Worm (Caenorhabditis elegans) whole organism, young adult: ENCODE results near the gene D1054.5.
A peak's percentile ranks its signal among the peaks of the same experiment; 100 is the strongest.

Experiments
- B0035.1 ChIP-seq: sonication (generic microtip); optimal IDR thresholded peaks from 2 replicates; lab custom pipeline; 2016; ENCODE audit warnings: missing genetic modification characterization, mild to moderate bottlenecking, missing compliant biosample characterization, missing genotype, missing genetic modification reagents
- C06A6.2 ChIP-seq: fragments of 200-800 bp; sonication (Bioruptor generic); conservative IDR thresholded peaks from 2 replicates; pipeline ENCODE4 v1.3.6; 2022; ENCODE audit warnings: missing genetic modification characterization, missing compliant biosample characterization
- C17E4.6 ChIP-seq: fragments of 200-800 bp; sonication (Bioruptor generic); IDR thresholded peaks from 2 replicates; pipeline ENCODE4 v1.3.6; 2022; ENCODE audit warnings: missing genetic modification reagents, missing genetic modification characterization, missing compliant biosample characterization
- F49E8.2 ChIP-seq: sonication (generic microtip); optimal IDR thresholded peaks from 3 replicates; lab custom pipeline; 2017; ENCODE audit warnings: missing genetic modification characterization, mild to moderate bottlenecking, missing compliant biosample characterization, antibody characterized with exemption, moderate library complexity; ENCODE audit not compliant: insufficient read depth
- F52B5.7 ChIP-seq: sonication (generic microtip); optimal IDR thresholded peaks from 2 replicates; lab custom pipeline; 2016; ENCODE audit warnings: mild to moderate bottlenecking, missing genetic modification characterization, missing compliant biosample characterization
- K11D2.4 ChIP-seq: fragments of 200-800 bp; sonication (Bioruptor generic); IDR thresholded peaks from 2 replicates; pipeline ENCODE4 v1.3.6; 2022; ENCODE audit warnings: missing genetic modification reagents, missing genetic modification characterization, missing compliant biosample characterization
- T07F8.4 ChIP-seq: sonication (generic microtip); optimal IDR thresholded peaks from 2 replicates; lab custom pipeline; 2016; ENCODE audit warnings: mild to moderate bottlenecking, missing genetic modification characterization, moderate library complexity, missing compliant biosample characterization
- Y53F4B.3 ChIP-seq: fragments of 200-800 bp; sonication (Bioruptor generic); IDR thresholded peaks from 2 replicates; pipeline ENCODE4 v1.3.6; 2022; ENCODE audit warnings: missing genetic modification reagents, missing genetic modification characterization, missing compliant biosample characterization
- Y53G8AR.9 ChIP-seq: fragments of 200-800 bp; sonication (Bioruptor generic); conservative IDR thresholded peaks from 2 replicates; pipeline ENCODE4 v1.3.6; 2022; ENCODE audit warnings: missing genetic modification reagents, missing genetic modification characterization, missing compliant biosample characterization
- Y79H2A.3 ChIP-seq: fragments of 200-800 bp; sonication (Bioruptor generic); conservative IDR thresholded peaks from 2 replicates; pipeline ENCODE4 v1.3.6; 2022; ENCODE audit warnings: missing genetic modification reagents, missing genetic modification characterization, missing compliant biosample characterization
- Y95B8A.8 ChIP-seq: fragments of 200-800 bp; sonication (Bioruptor generic); IDR thresholded peaks from 2 replicates; pipeline ENCODE4 v1.3.6; 2022; ENCODE audit warnings: missing genetic modification reagents, missing genetic modification characterization, missing compliant biosample characterization
- ama-1 ChIP-seq, 3 experiments: fragments of 150-350 bp in 1 of 3; sonication (generic microtip) in 2 of 3; optimal IDR thresholded peaks; 2 replicates each; lab custom pipeline; 2014 to 2018; ENCODE audit warnings: missing biosample characterization in 2 of 3, missing genetic modification characterization in 2 of 3, missing genetic modification reagents in 2 of 3
- attf-5 ChIP-seq: fragments of 200-800 bp; sonication (Bioruptor generic); optimal IDR thresholded peaks from 2 replicates; lab custom pipeline; 2018; ENCODE audit warnings: mild to moderate bottlenecking, missing genetic modification characterization, missing compliant biosample characterization
- attf-6 ChIP-seq: fragments of 200-800 bp; sonication (Bioruptor generic); IDR thresholded peaks from 2 replicates; pipeline ENCODE4 v1.3.6; 2022; ENCODE audit warnings: missing genetic modification reagents, missing genetic modification characterization, missing compliant biosample characterization
- bed-2 ChIP-seq: fragments of 200-800 bp; sonication (Bioruptor generic); IDR thresholded peaks from 2 replicates; pipeline ENCODE4 v1.3.6; 2022; ENCODE audit warnings: missing genetic modification reagents, missing genetic modification characterization, missing compliant biosample characterization
- cebp-1 ChIP-seq, 2 experiments: fragments of 200-800 bp in 1 of 2; sonication (Bioruptor generic) in 1 of 2; sonication (generic microtip) in 1 of 2; IDR thresholded peaks in 1 of 2; optimal IDR thresholded peaks in 1 of 2; 2 replicates each; pipeline versions ENCODE4 v1.3.6 to Lab custom; 2017 to 2022; ENCODE audit warnings: missing compliant biosample characterization in 2 of 2, missing genetic modification characterization in 2 of 2, mild to moderate bottlenecking in 1 of 2, missing genetic modification reagents in 1 of 2, moderate library complexity in 1 of 2
- ceh-100 ChIP-seq: fragments of 200-800 bp; sonication (Bioruptor generic); IDR thresholded peaks from 2 replicates; pipeline ENCODE4 v1.3.6; 2022; ENCODE audit warnings: missing genetic modification reagents, missing genetic modification characterization, missing compliant biosample characterization
- ceh-79 ChIP-seq: sonication (generic microtip); optimal IDR thresholded peaks from 2 replicates; lab custom pipeline; 2017; ENCODE audit warnings: mild to moderate bottlenecking, missing genetic modification characterization, missing compliant biosample characterization
- ceh-91 ChIP-seq: fragments of 200-800 bp; sonication (Bioruptor generic); IDR thresholded peaks from 2 replicates; pipeline ENCODE4 v1.3.6; 2022; ENCODE audit warnings: missing genetic modification reagents, missing genetic modification characterization, missing compliant biosample characterization
- die-1 ChIP-seq: sonication (generic microtip); optimal IDR thresholded peaks from 2 replicates; lab custom pipeline; 2016; ENCODE audit warnings: missing genotype, mild to moderate bottlenecking, missing genetic modification characterization, missing compliant biosample characterization
- dox-1 ChIP-seq: fragments of 200-800 bp; sonication (Bioruptor generic); IDR thresholded peaks from 2 replicates; pipeline ENCODE4 v1.3.6; 2022; ENCODE audit warnings: missing genetic modification reagents, missing genetic modification characterization, missing compliant biosample characterization
- efl-1 ChIP-seq: fragments of 150-350 bp; optimal IDR thresholded peaks from 2 replicates; lab custom pipeline; 2014; ENCODE audit warnings: missing biosample characterization, missing genetic modification reagents, missing genetic modification characterization
- egl-18 ChIP-seq: fragments of 200-800 bp; sonication (Bioruptor generic); IDR thresholded peaks from 2 replicates; pipeline ENCODE4 v1.3.6; 2022; ENCODE audit warnings: missing genetic modification reagents, missing genetic modification characterization, missing compliant biosample characterization
- egrh-3 ChIP-seq: fragments of 200-800 bp; sonication (Bioruptor generic); IDR thresholded peaks from 2 replicates; pipeline ENCODE4 v1.3.6; 2022; ENCODE audit warnings: missing genetic modification reagents, missing genetic modification characterization, missing compliant biosample characterization
- ets-4 ChIP-seq: fragments of 200-800 bp; sonication (Bioruptor generic); optimal IDR thresholded peaks from 2 replicates; lab custom pipeline; 2018; ENCODE audit warnings: mild to moderate bottlenecking, missing genetic modification characterization, missing compliant biosample characterization
- let-526 ChIP-seq: fragments of 200-800 bp; sonication (Bioruptor generic); IDR thresholded peaks from 2 replicates; pipeline ENCODE4 v1.3.6; 2022; ENCODE audit warnings: missing genetic modification reagents, missing genetic modification characterization, missing compliant biosample characterization
- lin-26 ChIP-seq: fragments of 200-800 bp; sonication (Bioruptor generic); IDR thresholded peaks from 2 replicates; pipeline ENCODE4 v1.3.6; 2022; ENCODE audit warnings: missing genetic modification reagents, missing genetic modification characterization, missing compliant biosample characterization
- lsl-1 ChIP-seq: fragments of 200-800 bp; sonication (Bioruptor generic); optimal IDR thresholded peaks from 2 replicates; lab custom pipeline; 2018; ENCODE audit warnings: mild to moderate bottlenecking, missing genetic modification characterization, moderate library complexity, missing compliant biosample characterization
- madf-8 ChIP-seq: fragments of 200-800 bp; sonication (Bioruptor generic); conservative IDR thresholded peaks from 2 replicates; pipeline ENCODE4 v1.3.6; 2022; ENCODE audit warnings: missing genetic modification reagents, missing genetic modification characterization, missing compliant biosample characterization
- mcd-1 ChIP-seq: fragments of 200-800 bp; sonication (Bioruptor generic); IDR thresholded peaks from 2 replicates; pipeline ENCODE4 v1.3.6; 2022; ENCODE audit warnings: missing genetic modification reagents, missing genetic modification characterization, missing compliant biosample characterization
- nfyb-1 ChIP-seq: fragments of 200-800 bp; sonication (Bioruptor generic); IDR thresholded peaks from 2 replicates; pipeline ENCODE4 v1.3.6; 2022; ENCODE audit warnings: missing genetic modification reagents, missing genetic modification characterization, missing compliant biosample characterization
- pha-4 ChIP-seq: fragments of 150-350 bp; sonication (generic microtip); optimal IDR thresholded peaks from 2 replicates; lab custom pipeline; 2014; ENCODE audit warnings: missing biosample characterization, missing genetic modification reagents, missing genetic modification characterization
- rcor-1 ChIP-seq: fragments of 200-800 bp; sonication (Bioruptor generic); IDR thresholded peaks from 2 replicates; pipeline ENCODE4 v1.3.6; 2022; ENCODE audit warnings: missing genetic modification reagents, missing genetic modification characterization, missing compliant biosample characterization
- rpc-1 ChIP-seq, 2 experiments: fragments of 150-350 bp in 1 of 2; sonication (generic microtip) in 1 of 2; optimal IDR thresholded peaks; 2 replicates each; lab custom pipeline; 2014 to 2018; ENCODE audit warnings: missing biosample characterization in 1 of 2, missing genetic modification characterization in 1 of 2, missing genetic modification reagents in 1 of 2, missing genotype in 1 of 2
- sea-2 ChIP-seq: fragments of 200-800 bp; sonication (Bioruptor generic); IDR thresholded peaks from 2 replicates; pipeline ENCODE4 v1.3.6; 2022; ENCODE audit warnings: missing genetic modification characterization, missing compliant biosample characterization
- snpc-1.1 ChIP-seq: sonication (generic microtip); optimal IDR thresholded peaks from 2 replicates; lab custom pipeline; 2017; ENCODE audit warnings: missing genetic modification characterization, mild to moderate bottlenecking, missing compliant biosample characterization, antibody characterized with exemption, moderate library complexity, missing genotype, missing genetic modification reagents; ENCODE audit not compliant: insufficient read depth
- somi-1 ChIP-seq: fragments of 200-800 bp; sonication (Bioruptor generic); optimal IDR thresholded peaks from 2 replicates; lab custom pipeline; 2018; ENCODE audit warnings: mild to moderate bottlenecking, missing genetic modification characterization, missing compliant biosample characterization
- sptf-2 ChIP-seq: fragments of 200-800 bp; sonication (Bioruptor generic); optimal IDR thresholded peaks from 2 replicates; lab custom pipeline; 2018; ENCODE audit warnings: mild to moderate bottlenecking, missing genetic modification characterization, missing compliant biosample characterization
- xnd-1 ChIP-seq: sonication (generic microtip); optimal IDR thresholded peaks from 2 replicates; lab custom pipeline; 2016; ENCODE audit warnings: missing genotype, missing genetic modification reagents, missing genetic modification characterization, missing compliant biosample characterization
- zfh-2 ChIP-seq: fragments of 200-800 bp; sonication (Bioruptor generic); conservative IDR thresholded peaks from 2 replicates; pipeline ENCODE4 v1.3.6; 2022; ENCODE audit warnings: missing genetic modification reagents, missing genetic modification characterization, missing compliant biosample characterization
- ztf-18 ChIP-seq: sonication (generic microtip); optimal IDR thresholded peaks from 2 replicates; lab custom pipeline; 2016; ENCODE audit warnings: missing genotype, mild to moderate bottlenecking, missing genetic modification characterization, missing compliant biosample characterization

Gene D1054.5

DNA sequence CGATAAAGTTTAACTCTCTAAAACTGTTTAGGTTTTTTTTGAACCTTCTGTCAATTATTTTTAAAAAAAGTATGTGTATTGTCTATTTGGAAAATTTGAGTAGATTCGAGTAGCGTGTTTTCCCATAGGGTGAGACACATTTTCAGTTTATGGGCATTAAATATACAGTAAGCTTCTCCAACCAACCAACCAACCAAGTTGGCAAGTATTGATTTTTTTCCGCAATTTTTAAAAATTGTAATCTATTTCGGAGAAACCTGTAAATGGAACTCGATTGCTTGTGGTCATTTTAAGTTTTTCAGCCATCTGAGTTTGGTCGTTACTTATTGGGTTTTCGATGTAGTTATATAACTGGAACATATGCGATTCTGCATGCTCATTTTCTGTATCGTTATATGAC lies 31.3 kb downstream of the D1054.5 start, which contains the start of gene srj-21:
Gene srj-21 (plus strand): TSS at position 301 of the 400 bp plus-strand sequence.
- TF ChIP-seq somi-1 (GFP tag; lab: Kevin White, UChicago) (no peak), pha-4 (tag; lab: Kevin White, UChicago) (no peak), madf-8 (GFP tag; lab: Robert Waterston, UW) (no peak), ztf-18 (tag; lab: Kevin White, UChicago) (no peak), Y79H2A.3 (GFP tag; lab: Robert Waterston, UW) (no peak), T07F8.4 (tag; lab: Kevin White, UChicago) (no peak), bed-2 (GFP tag; lab: Robert Waterston, UW) (no peak)

DNA sequence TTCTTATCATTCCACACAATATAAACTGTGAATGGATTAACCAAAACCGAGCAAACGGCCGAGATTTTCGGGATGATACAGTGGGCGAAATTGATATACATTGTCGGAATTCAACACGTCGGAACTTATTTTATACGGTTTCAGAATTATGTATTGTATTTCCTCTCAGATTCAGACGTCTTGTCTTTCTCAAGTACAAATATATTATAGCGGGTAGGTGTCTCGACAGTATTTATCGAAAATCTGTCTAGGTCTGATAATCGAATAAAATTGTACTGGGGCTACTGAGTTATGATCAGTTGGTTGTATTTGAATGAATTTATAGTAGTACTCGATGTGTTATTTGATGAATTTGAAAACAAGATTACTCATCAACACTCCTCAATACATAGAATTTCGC lies 32.7 kb downstream of the D1054.5 start, which contains the start of gene srj-22:
Gene srj-22 (minus strand): TSS at position 101 of the 400 bp plus-strand sequence.
- TF ChIP-seq die-1 (tag; lab: Kevin White, UChicago) (no peak), F52B5.7 (tag; lab: Kevin White, UChicago) (no peak), xnd-1 (tag; lab: Kevin White, UChicago) (no peak), let-526 (no peak), egl-18 (GFP tag; lab: Robert Waterston, UW) (no peak), ets-4 (GFP tag; lab: Kevin White, UChicago) (no peak)
- TF ChIP-seq, all 124 proteins: peak for 0

- TF ChIP-seq ceh-91 (no peak), mcd-1 (GFP tag; lab: Robert Waterston, UW) (no peak), ceh-79 (tag; lab: Kevin White, UChicago) (no peak), ama-1 (optimal IDR thresholded peaks at IDR 0.05; lab: Kevin White, UChicago) (no peak), ama-1 (GFP tag; optimal IDR thresholded peaks at IDR 0.05; lab: Kevin White, UChicago) (no peak), sptf-2 (GFP tag; lab: Kevin White, UChicago) (no peak)
- TF ChIP-seq, all 124 proteins: peak for 0
Measured at ce11 chrV:10741357-10741756, 35.0 kb downstream of the D1054.5 start, which contains the start of gene ZC302.3. TSS of gene ZC302.3 (minus strand) at chrV:10741457.

DNA sequence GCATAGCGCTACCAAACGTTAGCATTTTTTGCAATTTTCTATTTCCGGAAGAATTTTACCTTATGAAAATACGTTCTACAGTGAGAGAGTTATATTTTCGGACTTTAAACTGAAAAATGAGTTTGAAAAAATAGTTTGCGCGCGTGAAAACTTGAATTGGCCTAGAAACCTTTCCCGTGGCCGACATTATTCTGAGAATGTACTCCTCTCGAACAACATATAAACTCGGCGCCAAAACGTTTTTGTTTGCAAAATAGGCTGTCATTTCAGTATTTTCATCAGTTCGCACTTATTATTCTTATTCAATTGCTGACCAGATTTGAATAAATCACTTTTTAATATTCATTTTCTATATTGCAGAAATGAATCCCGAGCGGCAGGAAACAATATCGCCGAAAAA lies 39.6 kb downstream of the D1054.5 start, which contains the start of the genes mre-11 and wdr-5.3:
Gene mre-11 (minus strand): TSS at position 113 of the 400 bp plus-strand sequence.
Gene wdr-5.3 (plus strand): TSS at position 361 of the 400 bp plus-strand sequence.
- TF ChIP-seq somi-1 (GFP tag; lab: Kevin White, UChicago) = no peak
- peak; percentile 3 for TF ChIP-seq attf-5 (GFP tag; lab: Kevin White, UChicago)
- TF ChIP-seq Y95B8A.8 = 0 out of 2 replicates have a peak, but pooled peaks have one; percentile 26
- no peak for TF ChIP-seq attf-6
- TF ChIP-seq F49E8.2 = peak; percentile 17
- TF ChIP-seq K11D2.4 (GFP tag; lab: Robert Waterston, UW) = no peak
- no peak for TF ChIP-seq nfyb-1 (GFP tag; lab: Robert Waterston, UW)
- peak; percentile 22; the same call in 1 of the 2 replicates for TF ChIP-seq rcor-1
- TF ChIP-seq rpc-1 (optimal IDR thresholded peaks at IDR 0.05; lab: Kevin White, UChicago) = no peak
- no peak for TF ChIP-seq rpc-1 (tag; optimal IDR thresholded peaks at IDR 0.05; lab: Kevin White, UChicago)
- TF ChIP-seq lin-26 (GFP tag; lab: Robert Waterston, UW) = no peak
- peak; percentile 38; the same call in 1 of the 2 replicates for TF ChIP-seq ceh-100 (GFP tag; lab: Robert Waterston, UW)
- TF ChIP-seq C17E4.6 (GFP tag; lab: Robert Waterston, UW) = no peak
- no peak for TF ChIP-seq C06A6.2 (GFP tag; lab: Robert Waterston, UW)
- no peak for TF ChIP-seq ceh-79 (tag; lab: Kevin White, UChicago)
- TF ChIP-seq efl-1 (GFP tag; lab: Kevin White, UChicago) = peak; percentile 85
- TF ChIP-seq dox-1 (GFP tag; lab: Robert Waterston, UW) = peak; percentile 69; the same call in 1 of the 2 replicates
- no peak for TF ChIP-seq Y53F4B.3 (GFP tag; lab: Robert Waterston, UW)
- TF ChIP-seq ets-4 (GFP tag; lab: Kevin White, UChicago) = no peak
- no peak for TF ChIP-seq sea-2 (GFP tag; lab: Robert Waterston, UW)
- no peak for TF ChIP-seq snpc-1.1 (tag; lab: Kevin White, UChicago)
- peak; percentile 48; the same call in 1 of the 2 replicates for TF ChIP-seq mcd-1 (GFP tag; lab: Robert Waterston, UW)
- TF ChIP-seq lsl-1 (GFP tag; lab: Kevin White, UChicago) = peak; percentile 60
- no peak for TF ChIP-seq cebp-1 (GFP tag; IDR thresholded peaks at IDR 0.05; lab: Robert Waterston, UW)
- no peak for TF ChIP-seq cebp-1 (tag; optimal IDR thresholded peaks at IDR 0.05; lab: Kevin White, UChicago)
- TF ChIP-seq egrh-3 = no peak
- no peak for TF ChIP-seq B0035.1 (tag; lab: Kevin White, UChicago)
- TF ChIP-seq Y53G8AR.9 (GFP tag; lab: Robert Waterston, UW) = no peak
- no peak for TF ChIP-seq zfh-2 (GFP tag; lab: Robert Waterston, UW)
